Worm (Caenorhabditis elegans): ENCODE data around the gene C25F9.2.

Gene C25F9.2

DNA sequence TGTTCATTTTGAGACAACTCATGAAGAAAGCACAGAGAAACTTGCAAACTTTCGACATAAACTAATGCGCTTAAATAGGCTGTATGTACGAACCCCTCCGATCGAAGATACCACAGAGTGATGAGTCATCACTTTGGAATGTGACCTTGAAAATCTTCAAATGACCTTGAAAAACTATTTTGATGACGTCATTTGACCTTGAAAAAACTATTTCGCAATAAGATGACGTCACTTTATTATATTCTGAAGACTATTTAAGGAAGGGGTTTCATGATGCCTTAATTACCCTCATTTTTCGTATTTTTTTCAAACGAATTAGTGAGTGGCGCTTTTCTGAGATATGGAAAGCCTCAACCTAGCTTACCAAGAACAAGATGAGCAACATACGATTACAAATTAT is at the start of gene C25F9.2:
Gene C25F9.2, plus strand, starts transcription at position 341 of the 400 bp plus-strand sequence.
- TF ChIP-seq sea-2 (GFP tag; optimal IDR thresholded peaks at IDR 0.05) = no peak
- TF ChIP-seq nhr-25 (tag; optimal IDR thresholded peaks at IDR 0.05) = peak; percentile 57
- TF ChIP-seq nhr-67 (tag; optimal IDR thresholded peaks at IDR 0.05) = no peak

DNA sequence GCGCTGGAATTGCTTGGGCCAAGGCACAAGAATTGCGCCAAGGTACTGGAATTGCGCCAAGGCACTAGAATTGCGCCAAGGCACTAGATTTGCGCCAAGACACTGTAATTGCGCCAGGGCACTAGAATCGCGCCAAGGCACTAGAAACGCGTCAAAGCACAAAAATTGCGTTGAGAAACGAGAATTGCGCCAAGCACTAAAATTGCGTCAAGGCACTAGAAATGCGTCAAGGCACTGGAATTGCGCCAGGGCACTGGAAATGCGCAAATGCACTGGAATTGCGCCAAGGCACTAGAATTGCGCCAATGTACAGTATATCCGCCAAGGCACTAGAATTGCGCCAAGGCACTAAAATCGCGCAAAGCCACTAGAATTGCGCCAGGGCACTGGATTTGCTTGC is 49.5 kb upstream of the C25F9.2 start:
- no peak for TF ChIP-seq ceh-82 (tag; optimal IDR thresholded peaks at IDR 0.05)
- TF ChIP-seq zag-1 (tag; optimal IDR thresholded peaks at IDR 0.05) = no peak
- TF ChIP-seq ceh-28 (tag; optimal IDR thresholded peaks at IDR 0.05) = no peak
- no peak for TF ChIP-seq ama-1 (optimal IDR thresholded peaks at IDR 0.05)
- TF ChIP-seq skn-1 (tag; optimal IDR thresholded peaks at IDR 0.05) = no peak
- TF ChIP-seq nhr-25 (tag; optimal IDR thresholded peaks at IDR 0.05) = no peak
- no peak for TF ChIP-seq aly-2 (tag; optimal IDR thresholded peaks at IDR 0.05)
- no peak for TF ChIP-seq ceh-16 (tag; optimal IDR thresholded peaks at IDR 0.05)
- TF ChIP-seq mdl-1 (tag; optimal IDR thresholded peaks at IDR 0.05) = no peak

DNA sequence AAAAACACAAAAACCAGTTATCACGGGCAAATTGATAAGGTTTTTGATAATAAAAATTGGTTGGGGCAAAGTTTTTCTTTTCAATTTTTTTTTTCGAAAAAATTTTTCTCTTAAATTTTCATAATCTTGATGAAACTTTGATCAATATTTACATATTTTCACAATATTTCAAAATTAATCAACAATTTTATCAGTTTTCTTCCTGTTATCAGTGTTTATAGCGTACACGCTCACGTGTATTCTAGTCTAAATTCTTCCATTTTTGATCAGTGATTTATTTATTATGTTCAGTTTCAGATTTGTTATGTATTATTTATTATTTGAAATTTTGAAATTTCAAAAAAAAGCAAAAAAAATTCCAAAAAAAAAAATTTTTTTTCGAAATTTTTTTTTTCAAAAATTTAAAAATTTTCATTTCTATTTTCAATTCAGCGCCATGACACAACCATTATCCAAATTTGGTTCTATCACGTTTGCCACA is 44.2 kb upstream of the C25F9.2 start, which contains the start of gene nceh-1:
Gene nceh-1, plus strand, starts transcription at position 431 of the 481 bp plus-strand sequence.
- peak; percentile 85 for TF ChIP-seq elt-2 (tag; optimal IDR thresholded peaks at IDR 0.05)
- TF ChIP-seq pqm-1 (tag; optimal IDR thresholded peaks at IDR 0.05) = peak; percentile 21
- TF ChIP-seq nhr-237 (tag; optimal IDR thresholded peaks at IDR 0.05) = no peak
- TF ChIP-seq pha-4 (tag; optimal IDR thresholded peaks at IDR 0.05) = peak; percentile 85

DNA sequence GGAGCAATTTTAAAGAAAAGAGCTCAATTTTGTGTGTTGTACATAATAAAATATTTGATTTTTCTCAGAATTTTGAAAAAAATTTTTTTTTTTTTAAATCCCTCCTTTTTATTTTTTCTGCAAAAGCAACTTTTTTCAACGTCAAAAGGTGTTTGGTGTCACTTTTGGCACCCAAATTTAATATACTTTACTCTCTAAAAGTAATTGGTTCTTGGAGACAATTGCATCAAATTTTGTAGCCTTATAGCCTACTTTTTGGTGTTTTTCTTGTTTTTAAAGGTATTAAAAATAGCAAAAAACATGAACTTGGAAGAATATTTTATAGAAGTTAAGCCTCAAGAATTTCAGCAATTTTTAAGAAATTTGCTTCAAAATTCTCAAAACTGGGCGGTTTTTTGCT is 40.3 kb upstream of the C25F9.2 start, which contains the start of gene srw-84:
Gene srw-84, plus strand, starts transcription at position 301 of the 400 bp plus-strand sequence.
- TF ChIP-seq nhr-28 (tag; optimal IDR thresholded peaks at IDR 0.05) = no peak
- TF ChIP-seq hmg-11 (tag; optimal IDR thresholded peaks at IDR 0.05) = no peak
- no peak for TF ChIP-seq egl-27 (tag; optimal IDR thresholded peaks at IDR 0.05)
- TF ChIP-seq ceh-16 (tag; optimal IDR thresholded peaks at IDR 0.05) = no peak
- TF ChIP-seq nhr-43 (tag; optimal IDR thresholded peaks at IDR 0.05; ENCODE audit: poor library complexity, severe bottlenecking) = no peak
- no peak for TF ChIP-seq elt-2 (tag; optimal IDR thresholded peaks at IDR 0.05)
- TF ChIP-seq skn-1 (tag; optimal IDR thresholded peaks at IDR 0.05) = no peak
- TF ChIP-seq mml-1 (tag; optimal IDR thresholded peaks at IDR 0.05) = no peak
- no peak for TF ChIP-seq nhr-67 (tag; optimal IDR thresholded peaks at IDR 0.05)
- TF ChIP-seq R02D3.7 (tag; optimal IDR thresholded peaks at IDR 0.05) = no peak
- TF ChIP-seq pqm-1 (tag; optimal IDR thresholded peaks at IDR 0.05) = no peak
- no peak for TF ChIP-seq nhr-12 (tag; optimal IDR thresholded peaks at IDR 0.05)
- no peak for TF ChIP-seq ZK546.5 (tag; optimal IDR thresholded peaks at IDR 0.05)
- TF ChIP-seq daf-12 (tag; optimal IDR thresholded peaks at IDR 0.05) = no peak
- no peak for TF ChIP-seq nhr-25 (tag; optimal IDR thresholded peaks at IDR 0.05)
- no peak for TF ChIP-seq lin-15B (tag; optimal IDR thresholded peaks at IDR 0.05)
- no peak for TF ChIP-seq ceh-9 (tag; optimal IDR thresholded peaks at IDR 0.05)
- TF ChIP-seq nhr-23 (tag; optimal IDR thresholded peaks at IDR 0.05) = no peak
- no peak for TF ChIP-seq sea-2 (GFP tag; optimal IDR thresholded peaks at IDR 0.05)

DNA sequence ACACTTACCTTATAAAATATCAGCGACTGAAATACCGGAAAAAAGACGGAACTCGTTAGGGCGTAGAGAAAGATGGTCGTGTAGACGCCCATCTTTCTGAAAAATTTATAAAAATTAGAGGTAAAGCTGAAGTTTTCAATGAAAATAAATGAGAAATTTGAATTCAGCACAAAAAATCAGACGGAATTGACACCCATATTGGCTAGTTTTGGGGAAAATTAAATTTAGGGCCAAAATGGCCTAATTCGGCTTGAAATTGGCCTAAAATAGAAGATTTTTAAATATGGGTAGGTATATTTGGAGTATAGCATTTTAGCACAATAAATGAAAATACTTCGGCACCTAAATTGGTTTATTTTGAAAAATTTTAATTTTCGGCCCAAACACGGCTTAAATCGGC is 31.2 kb upstream of the C25F9.2 start, which contains the start of gene slcr-46.2:
Gene slcr-46.2, minus strand, starts transcription at position 101 of the 400 bp plus-strand sequence.
- TF ChIP-seq elt-2 (tag; optimal IDR thresholded peaks at IDR 0.05) (no peak), daf-12 (tag; optimal IDR thresholded peaks at IDR 0.05) (no peak), elt-1 (tag; optimal IDR thresholded peaks at IDR 0.05) (no peak), aly-2 (tag; optimal IDR thresholded peaks at IDR 0.05) (no peak), unc-39 (tag; optimal IDR thresholded peaks at IDR 0.05) (no peak), egl-5 (tag; optimal IDR thresholded peaks at IDR 0.05) (no peak), lsy-12 (tag; optimal IDR thresholded peaks at IDR 0.05) (no peak), egl-27 (tag; optimal IDR thresholded peaks at IDR 0.05) (no peak)

DNA sequence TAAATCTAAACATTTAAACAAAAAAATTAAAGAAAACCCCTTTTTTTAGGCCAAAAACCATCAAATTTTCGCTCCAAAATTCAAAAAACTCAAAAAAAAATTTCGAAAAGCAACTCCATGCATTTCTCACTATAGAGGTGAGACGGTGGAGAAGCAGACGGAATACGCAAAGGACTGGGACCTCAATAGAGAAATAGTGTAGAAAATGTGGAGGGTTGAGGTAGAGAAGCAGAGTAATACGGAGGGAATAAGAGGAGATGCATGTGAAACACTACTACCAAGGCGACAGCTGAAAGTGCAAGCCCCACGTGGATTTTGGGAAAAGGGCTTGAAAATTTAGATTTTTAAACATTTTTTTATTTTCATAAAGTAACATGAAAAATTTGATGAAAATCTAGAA is 30.0 kb upstream of the C25F9.2 start:
- TF ChIP-seq elt-1 (tag; optimal IDR thresholded peaks at IDR 0.05) (no peak), lin-39 (tag; optimal IDR thresholded peaks at IDR 0.05) (no peak), ceh-9 (tag; optimal IDR thresholded peaks at IDR 0.05) (no peak), daf-12 (tag; optimal IDR thresholded peaks at IDR 0.05) (no peak), nhr-23 (tag; optimal IDR thresholded peaks at IDR 0.05) (no peak), egl-27 (tag; optimal IDR thresholded peaks at IDR 0.05) (no peak), nfya-1 (tag; optimal IDR thresholded peaks at IDR 0.05; ENCODE audit: insufficient read depth) (peak; percentile 33), elt-2 (tag; optimal IDR thresholded peaks at IDR 0.05) (no peak), pqm-1 (tag; optimal IDR thresholded peaks at IDR 0.05) (no peak), pha-4 (tag; optimal IDR thresholded peaks at IDR 0.05) (no peak), nhr-237 (tag; optimal IDR thresholded peaks at IDR 0.05) (no peak), lsy-12 (tag; optimal IDR thresholded peaks at IDR 0.05) (no peak), ZK546.5 (tag; optimal IDR thresholded peaks at IDR 0.05) (no peak), hmg-11 (tag; optimal IDR thresholded peaks at IDR 0.05) (peak; percentile 55), R02D3.7 (tag; optimal IDR thresholded peaks at IDR 0.05) (no peak), snpc-4 (tag; optimal IDR thresholded peaks at IDR 0.05) (no peak)

Measured in whole organism, L3 larva.